Worm (Caenorhabditis elegans) whole organism, mixed stage, embryonic: ENCODE data around the gene mrt-2.

ENCODE experiments used
- M03D4.4 ChIP-seq: sonication (generic microtip); optimal IDR thresholded peaks from 2 replicates; lab custom pipeline; 2017; ENCODE audit warnings: mild to moderate bottlenecking, missing genetic modification characterization, missing compliant biosample characterization
- bed-3 ChIP-seq: fragments of 200-800 bp; sonication (Bioruptor generic); optimal IDR thresholded peaks from 3 replicates; lab custom pipeline; 2018; ENCODE audit warnings: mild to moderate bottlenecking, missing genetic modification characterization, moderate library complexity, missing compliant biosample characterization
- blmp-1 ChIP-seq: fragments of 150-350 bp; optimal IDR thresholded peaks from 2 replicates; lab custom pipeline; 2014; ENCODE audit warnings: missing biosample characterization, missing genetic modification characterization
- ceh-39 ChIP-seq: fragments of 150-350 bp; optimal IDR thresholded peaks from 2 replicates; lab custom pipeline; 2014; ENCODE audit warnings: missing biosample characterization, missing genetic modification characterization
- ceh-43 ChIP-seq: fragments of 200-800 bp; sonication (Bioruptor generic); optimal IDR thresholded peaks from 2 replicates; lab custom pipeline; 2018; ENCODE audit warnings: mild to moderate bottlenecking, missing genetic modification characterization, moderate library complexity, missing compliant biosample characterization
- ceh-83 ChIP-seq: fragments of 200-800 bp; sonication (Bioruptor generic); optimal IDR thresholded peaks from 2 replicates; lab custom pipeline; 2018; ENCODE audit warnings: mild to moderate bottlenecking, missing genetic modification characterization, missing compliant biosample characterization
- cnd-1 ChIP-seq: fragments of 200-800 bp; sonication (Bioruptor generic); optimal IDR thresholded peaks from 2 replicates; lab custom pipeline; 2018; ENCODE audit warnings: mild to moderate bottlenecking, missing genetic modification characterization, missing compliant biosample characterization
- elt-1 ChIP-seq: sonication (generic microtip); optimal IDR thresholded peaks from 2 replicates; lab custom pipeline; 2017; ENCODE audit warnings: missing genetic modification characterization, mild to moderate bottlenecking, missing compliant biosample characterization, antibody characterized with exemption, moderate library complexity, borderline replicate concordance; ENCODE audit not compliant: insufficient read depth
- elt-3 ChIP-seq: fragments of 150-350 bp; optimal IDR thresholded peaks from 2 replicates; lab custom pipeline; 2014; ENCODE audit warnings: missing biosample characterization, missing genetic modification characterization
- ham-2 ChIP-seq: fragments of 200-800 bp; sonication (Bioruptor generic); optimal IDR thresholded peaks from 2 replicates; lab custom pipeline; 2018; ENCODE audit warnings: mild to moderate bottlenecking, missing genetic modification characterization, missing compliant biosample characterization
- hlh-1 ChIP-seq: fragments of 150-350 bp; optimal IDR thresholded peaks from 2 replicates; lab custom pipeline; 2014; ENCODE audit warnings: missing biosample characterization, missing genetic modification reagents, missing genetic modification characterization
- lin-13 ChIP-seq: fragments of 150-350 bp; optimal IDR thresholded peaks from 2 replicates; lab custom pipeline; 2014; ENCODE audit warnings: missing biosample characterization, missing genetic modification characterization
- lin-32 ChIP-seq: fragments of 200-800 bp; sonication (Bioruptor generic); optimal IDR thresholded peaks from 2 replicates; lab custom pipeline; 2018; ENCODE audit warnings: mild to moderate bottlenecking, missing genetic modification characterization, missing compliant biosample characterization
- lsy-2 ChIP-seq: fragments of 150-350 bp; optimal IDR thresholded peaks from 2 replicates; lab custom pipeline; 2014; ENCODE audit warnings: missing biosample characterization, missing genetic modification characterization
- mab-5 ChIP-seq: fragments of 150-350 bp; optimal IDR thresholded peaks from 2 replicates; lab custom pipeline; 2014; ENCODE audit warnings: missing biosample characterization, missing genetic modification characterization
- mep-1 ChIP-seq: fragments of 150-350 bp; optimal IDR thresholded peaks from 2 replicates; lab custom pipeline; 2017; ENCODE audit warnings: missing biosample characterization, missing genetic modification reagents, missing genetic modification characterization, inconsistent platforms
- mls-2 ChIP-seq: sonication (generic microtip); optimal IDR thresholded peaks from 2 replicates; lab custom pipeline; 2016; ENCODE audit warnings: mild to moderate bottlenecking, missing genetic modification characterization, moderate library complexity, missing compliant biosample characterization
- nhr-12 ChIP-seq: fragments of 150-350 bp; optimal IDR thresholded peaks from 2 replicates; lab custom pipeline; 2014; ENCODE audit warnings: missing biosample characterization, missing genetic modification characterization
- nhr-2 ChIP-seq: fragments of 150-350 bp; optimal IDR thresholded peaks from 2 replicates; lab custom pipeline; 2014; ENCODE audit warnings: missing biosample characterization, missing genetic modification characterization
- nhr-237 ChIP-seq: fragments of 150-350 bp; optimal IDR thresholded peaks from 2 replicates; lab custom pipeline; 2014; ENCODE audit warnings: missing biosample characterization, missing genetic modification characterization
- nhr-28 ChIP-seq: fragments of 150-350 bp; optimal IDR thresholded peaks from 2 replicates; lab custom pipeline; 2014; ENCODE audit warnings: missing biosample characterization, missing genetic modification characterization
- nhr-76 ChIP-seq: sonication (generic microtip); optimal IDR thresholded peaks from 2 replicates; lab custom pipeline; 2017; ENCODE audit warnings: missing biosample characterization, missing genetic modification characterization
- pha-4 ChIP-seq: fragments of 150-350 bp; optimal IDR thresholded peaks from 2 replicates; lab custom pipeline; 2018; ENCODE audit warnings: missing biosample characterization, missing genetic modification reagents, missing genetic modification characterization
- sem-2 ChIP-seq: fragments of 200-800 bp; sonication (Bioruptor generic); optimal IDR thresholded peaks from 2 replicates; lab custom pipeline; 2018; ENCODE audit warnings: mild to moderate bottlenecking, missing genetic modification characterization, missing compliant biosample characterization
- snpc-4 ChIP-seq: fragments of 150-350 bp; optimal IDR thresholded peaks from 2 replicates; lab custom pipeline; 2014; ENCODE audit warnings: missing biosample characterization, missing genetic modification characterization
- sptf-1 ChIP-seq: sonication (generic microtip); optimal IDR thresholded peaks from 2 replicates; lab custom pipeline; 2017; ENCODE audit warnings: mild to moderate bottlenecking, missing genetic modification characterization, moderate library complexity, missing compliant biosample characterization
- tbx-8 ChIP-seq: fragments of 200-800 bp; sonication (Bioruptor generic); optimal IDR thresholded peaks from 2 replicates; lab custom pipeline; 2018; ENCODE audit warnings: mild to moderate bottlenecking, missing genetic modification characterization, moderate library complexity, missing compliant biosample characterization
- unc-120 ChIP-seq: sonication (generic microtip); optimal IDR thresholded peaks from 2 replicates; lab custom pipeline; 2017; ENCODE audit warnings: missing genetic modification characterization, missing compliant biosample characterization; ENCODE audit not compliant: poor library complexity, severe bottlenecking
- unc-39 ChIP-seq: fragments of 150-350 bp; optimal IDR thresholded peaks from 2 replicates; lab custom pipeline; 2014; ENCODE audit warnings: missing biosample characterization, missing genetic modification characterization
- unc-62 ChIP-seq: fragments of 150-350 bp; optimal IDR thresholded peaks from 2 replicates; lab custom pipeline; 2014; ENCODE audit warnings: missing biosample characterization, missing genetic modification reagents, missing genetic modification characterization
- zip-8 ChIP-seq: fragments of 150-350 bp; optimal IDR thresholded peaks from 2 replicates; lab custom pipeline; 2014; ENCODE audit warnings: missing biosample characterization, missing genetic modification characterization
- ztf-11 ChIP-seq: fragments of 150-350 bp; optimal IDR thresholded peaks from 2 replicates; lab custom pipeline; 2014; ENCODE audit warnings: missing biosample characterization, missing genetic modification characterization

mrt-2 gene

DNA sequence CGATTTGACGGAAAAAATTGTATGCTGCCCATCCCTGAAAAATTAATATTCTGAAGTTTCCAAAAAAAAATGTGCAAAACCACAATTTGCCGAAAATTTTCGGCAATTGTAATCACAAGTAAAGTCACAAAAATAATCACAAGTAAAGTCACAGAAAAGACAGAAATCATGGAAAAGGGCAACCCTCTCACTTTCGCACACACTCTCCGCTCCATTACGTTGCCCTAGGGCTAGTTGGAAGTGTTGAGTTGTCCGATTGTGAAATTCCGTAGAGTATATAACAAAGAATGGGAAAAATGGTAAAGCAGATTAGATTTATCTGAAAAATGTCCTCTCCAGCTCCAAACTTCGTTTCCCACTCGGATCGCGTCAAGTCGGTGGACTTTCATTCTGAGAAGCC lies 25.2 kb upstream of the mrt-2 start, which contains the start of gene Y41C4A.32:
Gene Y41C4A.32, plus strand, starts transcription at position 302 of the 400 bp plus-strand sequence.
- TF ChIP-seq zip-8 (no peak), lsy-2 (tag; lab: Kevin White, UChicago) (no peak), mab-5 (no peak), sptf-1 (tag; lab: Kevin White, UChicago) (no peak), elt-3 (tag; lab: Kevin White, UChicago) (no peak), M03D4.4 (tag; lab: Kevin White, UChicago) (no peak), blmp-1 (tag; lab: Kevin White, UChicago) (no peak), ceh-43 (GFP tag; lab: Kevin White, UChicago) (no peak), nhr-2 (tag; lab: Kevin White, UChicago) (no peak), elt-1 (tag; lab: Kevin White, UChicago) (no peak), cnd-1 (tag; lab: Kevin White, UChicago) (no peak), mls-2 (tag; lab: Kevin White, UChicago) (no peak), ceh-39 (tag; lab: Kevin White, UChicago) (no peak), lin-13 (tag; lab: Kevin White, UChicago) (no peak), lin-32 (no peak), unc-120 (no peak), nhr-12 (no peak), hlh-1 (tag; lab: Kevin White, UChicago) (no peak)

DNA sequence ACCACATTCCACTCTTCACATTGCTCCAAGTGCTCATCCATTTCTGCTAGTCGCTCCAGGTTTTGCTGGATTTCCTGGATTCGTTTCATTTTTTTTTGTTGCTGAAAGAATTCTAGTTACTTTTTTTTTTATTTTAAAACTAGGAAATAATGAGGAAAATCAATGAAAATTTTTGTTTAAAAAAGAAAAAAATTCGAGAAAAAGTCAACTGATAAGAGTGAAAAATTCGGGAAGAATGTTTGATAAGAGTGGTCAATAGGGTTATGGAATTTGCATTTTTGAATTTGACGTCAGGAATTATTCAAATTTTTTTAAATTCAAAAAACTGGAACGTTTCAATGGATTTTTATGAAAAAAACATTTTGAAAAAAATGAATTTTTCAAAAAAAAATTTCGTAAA lies 20.0 kb upstream of the mrt-2 start, which contains the start of gene Y41C4A.12:
Gene Y41C4A.12, minus strand, starts transcription at position 101 of the 400 bp plus-strand sequence.
- TF ChIP-seq pha-4 (no peak), bed-3 (GFP tag; lab: Kevin White, UChicago) (no peak), ceh-39 (tag; lab: Kevin White, UChicago) (no peak), nhr-12 (no peak), unc-39 (tag; lab: Kevin White, UChicago) (no peak), nhr-76 (tag; lab: Kevin White, UChicago) (no peak)

DNA sequence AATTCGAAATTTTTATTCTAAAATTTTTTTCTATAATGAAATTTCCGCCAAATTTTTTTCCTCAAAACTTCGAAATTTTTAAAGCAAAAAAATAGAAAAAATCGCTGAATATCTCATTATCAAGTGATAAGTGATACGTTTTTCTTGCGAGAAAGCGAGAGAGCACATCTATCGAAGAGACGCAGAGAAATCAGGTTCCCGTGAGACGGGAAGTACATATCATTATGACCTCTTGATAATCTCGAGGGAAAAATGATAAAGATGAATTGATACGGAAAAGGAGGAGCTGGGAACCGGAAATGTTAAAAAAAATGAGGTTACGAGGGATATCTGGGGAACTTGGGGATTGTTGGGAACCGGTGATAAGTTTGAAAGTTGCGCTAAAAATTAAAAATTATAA lies 19.6 kb upstream of the mrt-2 start:
- TF ChIP-seq sptf-1 (tag; lab: Kevin White, UChicago) (no peak), elt-3 (tag; lab: Kevin White, UChicago) (peak; percentile 35)

DNA sequence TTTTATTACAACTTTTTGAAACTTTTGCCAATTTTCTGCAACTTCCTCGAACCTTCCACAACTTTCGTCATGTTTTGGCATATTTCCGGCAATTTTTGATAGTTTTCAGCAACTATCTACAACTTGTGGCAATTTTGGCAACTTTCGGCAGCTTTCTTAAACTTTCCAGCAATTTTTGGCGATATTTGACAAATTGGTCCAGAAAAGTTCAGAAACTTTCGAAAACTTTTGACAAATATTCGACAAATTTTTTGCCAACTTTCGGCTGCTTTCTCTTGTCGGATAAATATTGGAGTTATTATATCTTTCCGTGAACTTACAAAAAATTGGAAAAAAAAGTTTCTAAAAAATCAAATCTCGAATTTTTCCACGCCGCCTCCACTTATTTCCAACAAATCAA lies 16.3 kb upstream of the mrt-2 start, which contains the start of gene Y41C4A.18:
Gene Y41C4A.18, plus strand, starts transcription at position 301 of the 400 bp plus-strand sequence.
- no peak for TF ChIP-seq unc-62
- TF ChIP-seq M03D4.4 (tag; lab: Kevin White, UChicago): no peak
- no peak for TF ChIP-seq ceh-83 (GFP tag; lab: Kevin White, UChicago)
- no peak for TF ChIP-seq mab-5
- TF ChIP-seq tbx-8: no peak
- TF ChIP-seq ztf-11 (tag; lab: Kevin White, UChicago): no peak
- TF ChIP-seq mep-1: no peak
- TF ChIP-seq sptf-1 (tag; lab: Kevin White, UChicago): no peak
- no peak for TF ChIP-seq nhr-28 (tag; lab: Kevin White, UChicago)
- TF ChIP-seq sem-2 (GFP tag; lab: Kevin White, UChicago): no peak
- TF ChIP-seq elt-3 (tag; lab: Kevin White, UChicago): no peak
- no peak for TF ChIP-seq nhr-12
- no peak for TF ChIP-seq pha-4
- TF ChIP-seq nhr-237 (tag; lab: Kevin White, UChicago): no peak
- no peak for TF ChIP-seq blmp-1 (tag; lab: Kevin White, UChicago)
- TF ChIP-seq snpc-4 (tag; lab: Kevin White, UChicago): no peak
- TF ChIP-seq ham-2: no peak
- no peak for TF ChIP-seq ceh-39 (tag; lab: Kevin White, UChicago)

DNA sequence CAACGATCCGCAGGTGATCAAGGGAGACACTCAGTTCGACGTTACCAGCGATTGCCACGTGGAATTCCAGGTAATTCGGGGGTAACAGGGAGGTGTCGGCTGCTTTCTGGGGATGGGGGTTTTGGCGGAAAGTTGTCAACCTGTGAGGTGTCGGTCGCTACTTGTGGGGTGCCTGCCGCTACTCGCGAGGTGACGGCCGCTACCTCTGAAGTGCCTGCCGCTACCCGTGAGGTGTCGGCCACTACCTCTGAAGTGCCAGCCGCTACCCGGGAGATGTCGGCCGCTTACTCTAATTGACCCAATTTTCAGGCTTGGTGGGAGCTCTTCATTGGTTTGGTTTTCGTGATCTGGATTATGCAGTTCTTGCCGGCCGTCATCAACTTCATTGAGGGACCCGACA lies 15.7 kb upstream of the mrt-2 start:
- TF ChIP-seq elt-1 (tag; lab: Kevin White, UChicago) (no peak), hlh-1 (tag; lab: Kevin White, UChicago) (no peak), mls-2 (tag; lab: Kevin White, UChicago) (no peak), snpc-4 (tag; lab: Kevin White, UChicago) (no peak), mab-5 (no peak), lin-32 (no peak), lsy-2 (tag; lab: Kevin White, UChicago) (no peak), unc-62 (no peak), M03D4.4 (tag; lab: Kevin White, UChicago) (no peak), sem-2 (GFP tag; lab: Kevin White, UChicago) (no peak), tbx-8 (no peak), nhr-76 (tag; lab: Kevin White, UChicago) (no peak), nhr-12 (no peak)
